Fruit fly (Drosophila melanogaster) whole organism, embryonic: ENCODE results near the gene gNacalpha.

Source experiments
- B-H2 ChIP-seq: fragments of 200-800 bp; sonication (Bioruptor generic); optimal IDR thresholded peaks from 2 replicates; lab custom pipeline; 2018; ENCODE audit warnings: missing biosample characterization, mild to moderate bottlenecking, missing genetic modification characterization
- CG10209 ChIP-seq: fragments of 200-800 bp; sonication (Bioruptor generic); optimal IDR thresholded peaks from 3 replicates; lab custom pipeline; 2017; ENCODE audit warnings: missing biosample characterization, mild to moderate bottlenecking, missing genetic modification characterization, missing genetic modification reagents
- CG10979 ChIP-seq: fragments of 200-800 bp; sonication (Bioruptor generic); optimal IDR thresholded peaks from 2 replicates; lab custom pipeline; 2018; ENCODE audit warnings: missing biosample characterization, mild to moderate bottlenecking, missing genetic modification characterization, moderate library complexity
- CG11085 ChIP-seq: fragments of 200-800 bp; sonication (Bioruptor generic); IDR thresholded peaks from 2 replicates; pipeline ENCODE4 v1.3.6; 2022; ENCODE audit warnings: missing biosample characterization, missing genetic modification characterization
- CG14667 ChIP-seq: fragments of 200-800 bp; sonication (Bioruptor generic); IDR thresholded peaks from 2 replicates; pipeline ENCODE4 v1.3.6; 2022; ENCODE audit warnings: missing biosample characterization, missing genetic modification characterization
- CG1602 ChIP-seq: fragments of 200-800 bp; sonication (Bioruptor generic); optimal IDR thresholded peaks from 3 replicates; lab custom pipeline; 2016; ENCODE audit warnings: missing biosample characterization, missing genetic modification characterization
- CG1647 ChIP-seq: fragments of 200-800 bp; sonication (Bioruptor generic); optimal IDR thresholded peaks from 3 replicates; lab custom pipeline; 2016; ENCODE audit warnings: missing biosample characterization, missing genetic modification characterization
- CG16813 ChIP-seq: fragments of 200-800 bp; sonication (Bioruptor generic); IDR thresholded peaks from 3 replicates; pipeline ENCODE4 v1.3.6; 2022; ENCODE audit warnings: missing biosample characterization, missing genetic modification characterization; ENCODE audit not compliant: partially characterized antibody
- CG16863 ChIP-seq: fragments of 200-800 bp; sonication (Bioruptor generic); optimal IDR thresholded peaks from 3 replicates; lab custom pipeline; 2016; ENCODE audit warnings: missing biosample characterization, missing genetic modification characterization
- CG17385 ChIP-seq: fragments of 200-800 bp; sonication (Bioruptor generic); optimal IDR thresholded peaks from 3 replicates; lab custom pipeline; 2018; ENCODE audit warnings: missing biosample characterization, mild to moderate bottlenecking, missing genetic modification characterization
- CG2889 ChIP-seq: fragments of 200-800 bp; sonication (Bioruptor generic); IDR thresholded peaks from 3 replicates; pipeline ENCODE4 v1.3.6; 2022; ENCODE audit warnings: missing biosample characterization, missing genetic modification characterization
- CG32772 ChIP-seq: fragments of 200-800 bp; sonication (Bioruptor generic); IDR thresholded peaks from 2 replicates; pipeline ENCODE4 v1.3.6; 2022; ENCODE audit warnings: missing biosample characterization, missing genetic modification characterization
- CG34224 ChIP-seq: fragments of 200-800 bp; sonication (Bioruptor generic); IDR thresholded peaks from 3 replicates; pipeline ENCODE4 v1.3.6; 2022; ENCODE audit warnings: missing biosample characterization, missing genetic modification characterization; ENCODE audit not compliant: partially characterized antibody
- CG4730 ChIP-seq: fragments of 200-800 bp; sonication (Bioruptor generic); IDR thresholded peaks from 2 replicates; pipeline ENCODE4 v1.3.6; 2022; ENCODE audit warnings: missing biosample characterization, missing genetic modification characterization
- CG4820 ChIP-seq: fragments of 200-800 bp; sonication (Bioruptor generic); optimal IDR thresholded peaks from 3 replicates; lab custom pipeline; 2016; ENCODE audit warnings: missing biosample characterization, missing genetic modification characterization
- CG6175 ChIP-seq: fragments of 200-800 bp; sonication (Bioruptor generic); IDR thresholded peaks from 3 replicates; pipeline ENCODE4 v1.3.6; 2022; ENCODE audit warnings: missing biosample characterization, missing genetic modification characterization
- CG6654 ChIP-seq: fragments of 200-800 bp; sonication (Bioruptor generic); optimal IDR thresholded peaks from 2 replicates; lab custom pipeline; 2017; ENCODE audit warnings: missing biosample characterization, mild to moderate bottlenecking, missing genetic modification characterization
- CG6791 ChIP-seq: fragments of 200-800 bp; sonication (Bioruptor generic); IDR thresholded peaks from 3 replicates; pipeline ENCODE4 v1.3.6; 2022; ENCODE audit warnings: missing biosample characterization, missing genetic modification characterization; ENCODE audit not compliant: partially characterized antibody
- Chrac-16 ChIP-seq: fragments of 200-800 bp; sonication (Bioruptor generic); optimal IDR thresholded peaks from 3 replicates; lab custom pipeline; 2016; ENCODE audit warnings: missing biosample characterization, missing genetic modification characterization
- Dad ChIP-seq: fragments of 200-800 bp; sonication (Bioruptor generic); optimal IDR thresholded peaks from 3 replicates; lab custom pipeline; 2016; ENCODE audit warnings: missing biosample characterization, missing genetic modification characterization
- Dfd ChIP-seq, 2 experiments: fragments of >200 bp; optimal IDR thresholded peaks; 2 replicates each; lab custom pipeline; 2017; ENCODE audit warnings: missing biosample characterization in 2 of 2, missing genetic modification characterization in 2 of 2
- Taf1 ChIP-seq: fragments of 200-800 bp; sonication (Bioruptor generic); IDR thresholded peaks from 2 replicates; pipeline ENCODE4 v1.3.6; 2022; ENCODE audit warnings: missing biosample characterization, missing genetic modification characterization
- ap ChIP-seq: fragments of 200-800 bp; sonication (Bioruptor generic); IDR thresholded peaks from 2 replicates; pipeline ENCODE4 v1.3.6; 2022; ENCODE audit warnings: missing biosample characterization, missing genetic modification characterization
- br ChIP-seq: fragments of >200 bp; optimal IDR thresholded peaks from 2 replicates; lab custom pipeline; 2017
- caup ChIP-seq: fragments of 200-800 bp; sonication (Bioruptor generic); optimal IDR thresholded peaks from 3 replicates; lab custom pipeline; 2017; ENCODE audit warnings: missing biosample characterization, mild to moderate bottlenecking, missing genetic modification characterization, moderate library complexity; ENCODE audit not compliant: severe bottlenecking
- ci ChIP-seq: fragments of 200-800 bp; sonication (Bioruptor generic); IDR thresholded peaks from 3 replicates; pipeline ENCODE4 v1.3.6; 2022; ENCODE audit warnings: missing biosample characterization, missing genetic modification characterization
- corto ChIP-seq: fragments of 200-800 bp; sonication (Bioruptor generic); optimal IDR thresholded peaks from 2 replicates; lab custom pipeline; 2016; ENCODE audit warnings: missing biosample characterization, mild to moderate bottlenecking, missing genetic modification characterization, moderate library complexity
- dm ChIP-seq: fragments of 200-800 bp; sonication (Bioruptor generic); optimal IDR thresholded peaks from 3 replicates; lab custom pipeline; 2016; ENCODE audit warnings: missing biosample characterization, missing genetic modification characterization
- dmrt11E ChIP-seq: fragments of 200-800 bp; sonication (Bioruptor generic); optimal IDR thresholded peaks from 3 replicates; lab custom pipeline; 2018; ENCODE audit warnings: missing biosample characterization, mild to moderate bottlenecking, missing genetic modification characterization, moderate library complexity
- dysf ChIP-seq: fragments of 200-800 bp; sonication (Bioruptor generic); IDR thresholded peaks from 3 replicates; pipeline ENCODE4 v1.3.6; 2022; ENCODE audit warnings: missing biosample characterization, missing genetic modification characterization
- ems ChIP-seq: fragments of 200-800 bp; sonication (Bioruptor generic); optimal IDR thresholded peaks from 3 replicates; lab custom pipeline; 2016; ENCODE audit warnings: missing biosample characterization, missing genetic modification characterization
- fru ChIP-seq: fragments of >200 bp; optimal IDR thresholded peaks from 2 replicates; lab custom pipeline; 2017
- ham ChIP-seq: fragments of 200-800 bp; sonication (Bioruptor generic); IDR thresholded peaks from 2 replicates; pipeline ENCODE4 v1.3.6; 2022; ENCODE audit warnings: missing biosample characterization, missing genetic modification characterization
- hkb ChIP-seq, 2 experiments: fragments of 200-800 bp in 1 of 2; fragments of >200 bp in 1 of 2; sonication (Bioruptor generic) in 1 of 2; IDR thresholded peaks in 1 of 2; optimal IDR thresholded peaks in 1 of 2; 2 replicates each; pipeline versions ENCODE4 v1.3.6 to Lab custom; 2017 to 2022; ENCODE audit warnings: missing biosample characterization in 1 of 2, missing genetic modification characterization in 1 of 2
- kni ChIP-seq: fragments of 200-800 bp; sonication (Bioruptor generic); optimal IDR thresholded peaks from 3 replicates; lab custom pipeline; 2017; ENCODE audit warnings: mild to moderate bottlenecking, missing biosample characterization, missing genetic modification reagents, missing genetic modification characterization
- lbe ChIP-seq: fragments of 200-800 bp; sonication (Bioruptor generic); optimal IDR thresholded peaks from 2 replicates; lab custom pipeline; 2016; ENCODE audit warnings: missing biosample characterization, mild to moderate bottlenecking, missing genetic modification characterization
- lov ChIP-seq, 2 experiments: fragments of 200-800 bp in 1 of 2; fragments of >200 bp in 1 of 2; sonication (Bioruptor generic) in 1 of 2; IDR thresholded peaks in 1 of 2; optimal IDR thresholded peaks in 1 of 2; 2 replicates in 1 of 2; 3 replicates in 1 of 2; pipeline versions ENCODE4 v1.3.6 to Lab custom; 2017 to 2022; ENCODE audit warnings: missing biosample characterization in 1 of 2, missing genetic modification characterization in 1 of 2
- nau ChIP-seq: fragments of 200-800 bp; sonication (Bioruptor generic); optimal IDR thresholded peaks from 3 replicates; lab custom pipeline; 2017; ENCODE audit warnings: missing biosample characterization, mild to moderate bottlenecking, missing genetic modification characterization, missing genetic modification reagents
- nerfin-2 ChIP-seq: fragments of 200-800 bp; sonication (Bioruptor generic); IDR thresholded peaks from 2 replicates; pipeline ENCODE4 v1.3.6; 2022; ENCODE audit warnings: missing biosample characterization, missing genetic modification characterization; ENCODE audit not compliant: partially characterized antibody
- phol ChIP-seq: fragments of 200-800 bp; sonication (Bioruptor generic); optimal IDR thresholded peaks from 3 replicates; lab custom pipeline; 2018; ENCODE audit warnings: missing biosample characterization, mild to moderate bottlenecking, missing genetic modification characterization, moderate library complexity
- pita ChIP-seq: fragments of 200-800 bp; sonication (Bioruptor generic); optimal IDR thresholded peaks from 2 replicates; lab custom pipeline; 2017; ENCODE audit warnings: missing biosample characterization, mild to moderate bottlenecking, missing genetic modification characterization
- pzg ChIP-seq: fragments of 200-800 bp; sonication (Bioruptor generic); optimal IDR thresholded peaks from 3 replicates; lab custom pipeline; 2018; ENCODE audit warnings: missing biosample characterization, mild to moderate bottlenecking, missing genetic modification characterization, moderate library complexity
- row ChIP-seq: fragments of 200-800 bp; sonication (Bioruptor generic); IDR thresholded peaks from 3 replicates; pipeline ENCODE4 v1.3.6; 2022; ENCODE audit warnings: missing biosample characterization, missing genetic modification characterization
- sima ChIP-seq: fragments of 200-800 bp; sonication (Bioruptor generic); optimal IDR thresholded peaks from 2 replicates; lab custom pipeline; 2016; ENCODE audit warnings: missing biosample characterization, missing genetic modification characterization
- slp2 ChIP-seq: fragments of 200-800 bp; sonication (Bioruptor generic); optimal IDR thresholded peaks from 2 replicates; lab custom pipeline; 2016; ENCODE audit warnings: missing biosample characterization, missing genetic modification characterization
- sob ChIP-seq: fragments of 200-800 bp; sonication (Bioruptor generic); IDR thresholded peaks from 2 replicates; pipeline ENCODE4 v1.3.6; 2022; ENCODE audit warnings: missing biosample characterization, missing genetic modification characterization
- tio ChIP-seq: fragments of 200-800 bp; sonication (Bioruptor generic); optimal IDR thresholded peaks from 2 replicates; lab custom pipeline; 2017; ENCODE audit warnings: missing biosample characterization, missing genetic modification characterization, inconsistent platforms
- unpg ChIP-seq: fragments of 200-800 bp; sonication (Bioruptor generic); optimal IDR thresholded peaks from 3 replicates; lab custom pipeline; 2018; ENCODE audit warnings: missing biosample characterization, mild to moderate bottlenecking, missing genetic modification characterization, moderate library complexity
- zen2 ChIP-seq: fragments of 200-800 bp; sonication (Bioruptor generic); IDR thresholded peaks from 3 replicates; pipeline ENCODE4 v1.3.6; 2022; ENCODE audit warnings: missing biosample characterization, missing genetic modification characterization; ENCODE audit not compliant: partially characterized antibody

gNacalpha gene

DNA sequence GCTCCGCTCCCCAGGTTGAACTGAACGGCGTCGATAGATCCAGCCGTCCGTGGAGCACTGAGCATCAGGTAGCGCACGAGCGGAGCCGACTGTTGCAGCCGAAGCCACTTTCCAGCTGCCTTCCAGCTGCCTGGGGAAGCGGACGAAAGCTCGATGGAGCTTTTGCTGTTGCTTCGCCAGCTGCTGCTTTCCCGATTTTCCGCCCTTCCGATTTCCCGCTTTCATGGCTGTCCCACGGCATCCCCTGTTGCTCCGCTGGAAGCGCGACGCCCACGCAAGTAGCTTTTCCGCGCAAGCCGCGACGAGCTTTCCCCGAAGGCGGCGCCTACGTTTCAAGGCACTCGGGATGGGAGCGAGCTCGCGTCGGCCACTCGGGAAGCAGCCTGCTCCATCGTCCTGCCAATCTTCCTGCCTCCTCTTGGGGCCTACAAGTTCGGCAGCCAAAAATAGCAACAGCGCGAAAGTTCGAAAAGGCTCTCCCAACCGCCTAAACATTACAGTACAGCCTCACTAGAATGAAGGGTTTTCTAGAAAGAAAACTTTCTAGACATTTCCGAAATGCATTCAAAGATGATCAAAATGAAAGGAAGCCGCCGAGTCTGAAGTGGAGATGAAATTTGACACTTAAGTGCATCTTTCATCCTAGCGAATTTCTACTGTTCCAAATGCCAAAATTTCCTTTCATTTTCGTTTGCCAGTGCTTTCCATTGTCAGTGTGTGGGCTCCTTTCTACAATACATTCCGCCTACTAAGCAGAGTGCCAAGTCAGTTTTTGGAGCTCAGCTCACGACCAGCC lies 6.3 kb downstream of the gNacalpha start (continued):
- TF ChIP-seq CG4730 (GFP tag; lab: Robert Waterston, UW) = no peak
- TF ChIP-seq ems (GFP tag; lab: Kevin White, UChicago) = no peak
- no peak for TF ChIP-seq phol (tag; lab: Kevin White, UChicago)
- no peak for TF ChIP-seq ap (GFP tag; lab: Robert Waterston, UW)
- TF ChIP-seq CG6175 (GFP tag; lab: Robert Waterston, UW) = no peak
- no peak for TF ChIP-seq CG6654 (GFP tag; lab: Kevin White, UChicago)
- no peak for TF ChIP-seq nau
- no peak for TF ChIP-seq CG10979 (tag; lab: Kevin White, UChicago)
- peak; percentile 45 for TF ChIP-seq sob (GFP tag; lab: Robert Waterston, UW)
- no peak for TF ChIP-seq CG16813
- no peak for TF ChIP-seq Dfd (GFP tag; optimal IDR thresholded peaks at IDR 0.05; lab: Kevin White, UChicago)
- no peak for TF ChIP-seq slp2
- TF ChIP-seq CG1602 (GFP tag; lab: Kevin White, UChicago) = no peak
- TF ChIP-seq ci (GFP tag; lab: Robert Waterston, UW) = no peak
- no peak for TF ChIP-seq CG16863 (GFP tag; lab: Kevin White, UChicago)
- TF ChIP-seq CG2889 (GFP tag; lab: Robert Waterston, UW) = no peak
- TF ChIP-seq CG6791 (GFP tag; lab: Robert Waterston, UW) = no peak
- no peak for TF ChIP-seq dmrt11E (tag; lab: Kevin White, UChicago)
- TF ChIP-seq CG32772 = peak; percentile 10; the same call in 1 of the 2 replicates
- TF ChIP-seq tio (GFP tag; lab: Kevin White, UChicago) = peak; percentile 8
- TF ChIP-seq CG34224 (GFP tag; lab: Robert Waterston, UW) = no peak
- no peak for TF ChIP-seq lov (optimal IDR thresholded peaks at IDR 0.05; lab: Kevin White, UChicago)
- TF ChIP-seq lov (GFP tag; IDR thresholded peaks at IDR 0.05; lab: Robert Waterston, UW) = no peak
- TF ChIP-seq CG17385 (GFP tag; lab: Kevin White, UChicago) = peak; percentile 29
- TF ChIP-seq fru (lab: Kevin White, UChicago) = no peak
- no peak for TF ChIP-seq unpg (GFP tag; lab: Kevin White, UChicago)
- no peak for TF ChIP-seq CG11085 (GFP tag; lab: Robert Waterston, UW)
- no peak for TF ChIP-seq zen2 (GFP tag; lab: Robert Waterston, UW)
- no peak for TF ChIP-seq hkb (optimal IDR thresholded peaks at IDR 0.05; lab: Kevin White, UChicago)
- TF ChIP-seq hkb (GFP tag; IDR thresholded peaks at IDR 0.05; lab: Robert Waterston, UW) = no peak
- no peak for TF ChIP-seq CG4820 (GFP tag; lab: Kevin White, UChicago)
- no peak for TF ChIP-seq Chrac-16
- TF ChIP-seq B-H2 = no peak
- no peak for TF ChIP-seq dm
- TF ChIP-seq corto (GFP tag; lab: Kevin White, UChicago) = no peak
- TF ChIP-seq CG1647 (GFP tag; lab: Kevin White, UChicago) = no peak
- peak; percentile 74 for TF ChIP-seq row (GFP tag; lab: Robert Waterston, UW)
- no peak for TF ChIP-seq br (lab: Kevin White, UChicago)
- TF ChIP-seq kni (GFP tag; lab: Kevin White, UChicago) = no peak
- TF ChIP-seq CG10209 = peak; percentile 6
- no peak for TF ChIP-seq CG14667 (GFP tag; lab: Robert Waterston, UW)
- TF ChIP-seq caup = peak; percentile 31
- peak; percentile 39; the same call in 1 of the 2 replicates for TF ChIP-seq Taf1 (GFP tag; lab: Robert Waterston, UW)
- TF ChIP-seq nerfin-2 (GFP tag; lab: Robert Waterston, UW) = no peak
- no peak for TF ChIP-seq ham (GFP tag; lab: Robert Waterston, UW)
- no peak for TF ChIP-seq sima (GFP tag; lab: Kevin White, UChicago)
- no peak for TF ChIP-seq lbe (GFP tag; lab: Kevin White, UChicago)
- TF ChIP-seq pita = no peak
- peak; percentile 52; the same call in 2 of the 3 replicates for TF ChIP-seq dysf (GFP tag; lab: Robert Waterston, UW)
- TF ChIP-seq Dad (GFP tag; lab: Kevin White, UChicago) = no peak
- TF ChIP-seq pzg (GFP tag; lab: Kevin White, UChicago) = no peak
